Worm (Caenorhabditis elegans): ENCODE data around the gene ZC262.7.

- TF ChIP-seq ztf-4 (tag; optimal IDR thresholded peaks at IDR 0.05) = no peak
- no peak for TF ChIP-seq zag-1 (tag; optimal IDR thresholded peaks at IDR 0.05)
- no peak for TF ChIP-seq lin-15B (tag; optimal IDR thresholded peaks at IDR 0.05)
These were observed 30.9 kb upstream of the ZC262.7 start, which contains the start of gene met-2 for ce11 chrIII:8375000-8375399.

All from whole organism, L1 larva.